Worm (Caenorhabditis elegans) whole organism, L1 larva: ENCODE data around the gene try-10.

Experiments used
- C04F5.9 ChIP-seq: sonication (generic microtip); optimal IDR thresholded peaks from 2 replicates; lab custom pipeline; 2016; ENCODE audit warnings: missing genetic modification characterization, missing compliant biosample characterization
- C16A3.4 ChIP-seq: fragments of 150-350 bp; optimal IDR thresholded peaks from 2 replicates; lab custom pipeline; 2014; ENCODE audit warnings: missing biosample characterization, missing genetic modification characterization
- F16B12.6 ChIP-seq: fragments of 150-350 bp; optimal IDR thresholded peaks from 2 replicates; lab custom pipeline; 2014; ENCODE audit warnings: missing biosample characterization, missing genetic modification characterization
- Y116A8C.19 ChIP-seq: sonication (generic microtip); optimal IDR thresholded peaks from 2 replicates; lab custom pipeline; 2016; ENCODE audit warnings: missing compliant biosample characterization, missing genetic modification characterization, borderline replicate concordance
- aha-1 ChIP-seq: fragments of 150-350 bp; optimal IDR thresholded peaks from 2 replicates; lab custom pipeline; 2014; ENCODE audit warnings: missing biosample characterization, missing genetic modification characterization
- alr-1 ChIP-seq: fragments of 200-800 bp; sonication (Bioruptor generic); optimal IDR thresholded peaks from 2 replicates; lab custom pipeline; 2018; ENCODE audit warnings: borderline replicate concordance, mild to moderate bottlenecking, missing genetic modification characterization, missing compliant biosample characterization
- aly-2 ChIP-seq: fragments of 150-350 bp; optimal IDR thresholded peaks from 2 replicates; lab custom pipeline; 2014; ENCODE audit warnings: missing biosample characterization, missing genetic modification characterization
- blmp-1 ChIP-seq: fragments of 150-350 bp; optimal IDR thresholded peaks from 2 replicates; lab custom pipeline; 2014; ENCODE audit warnings: missing biosample characterization, missing genetic modification characterization
- ceh-8 ChIP-seq: fragments of 200-800 bp; sonication (Bioruptor generic); optimal IDR thresholded peaks from 2 replicates; lab custom pipeline; 2018; ENCODE audit warnings: mild to moderate bottlenecking, missing genetic modification characterization, moderate library complexity, missing compliant biosample characterization
- ceh-82 ChIP-seq, 3 experiments: fragments of 150-350 bp in 1 of 3; sonication (generic microtip) in 2 of 3; optimal IDR thresholded peaks; 2 replicates each; lab custom pipeline; 2014 to 2017; ENCODE audit warnings: missing biosample characterization in 3 of 3, missing genetic modification characterization in 3 of 3
- ceh-88 ChIP-seq: fragments of 200-800 bp; sonication (Bioruptor generic); IDR thresholded peaks from 2 replicates; pipeline ENCODE4 v1.3.6; 2022; ENCODE audit warnings: missing genetic modification characterization, missing compliant biosample characterization
- ceh-90 ChIP-seq: sonication (generic microtip); optimal IDR thresholded peaks from 2 replicates; lab custom pipeline; 2016; ENCODE audit warnings: missing genetic modification characterization, missing compliant biosample characterization
- ces-1 ChIP-seq: fragments of 150-350 bp; optimal IDR thresholded peaks from 2 replicates; lab custom pipeline; 2014; ENCODE audit warnings: missing biosample characterization, missing genetic modification reagents, missing genetic modification characterization
- dpl-1 ChIP-seq, 3 experiments: fragments of 150-350 bp in 2 of 3; sonication (generic microtip) in 1 of 3; optimal IDR thresholded peaks; 2 replicates each; lab custom pipeline; 2014 to 2017; ENCODE audit warnings: missing biosample characterization in 3 of 3, missing genetic modification characterization in 3 of 3, missing genetic modification reagents in 3 of 3
- efl-1 ChIP-seq, 4 experiments: fragments of 150-350 bp; optimal IDR thresholded peaks in 3 of 4; peaks in 1 of 4; 1 replicate in 1 of 4; 2 replicates in 3 of 4; lab custom pipeline; 2014; ENCODE audit warnings: missing biosample characterization in 2 of 4, missing genetic modification characterization in 2 of 4, missing genetic modification reagents in 2 of 4
- elt-2 ChIP-seq: sonication (generic microtip); optimal IDR thresholded peaks from 2 replicates; lab custom pipeline; 2016; ENCODE audit warnings: missing genetic modification characterization, mild to moderate bottlenecking, inconsistent platforms, missing compliant biosample characterization, missing genetic modification reagents
- fkh-10 ChIP-seq: sonication (generic microtip); optimal IDR thresholded peaks from 2 replicates; lab custom pipeline; 2017; ENCODE audit warnings: missing biosample characterization, missing genetic modification reagents, missing genetic modification characterization
- fos-1 ChIP-seq: fragments of 150-350 bp; optimal IDR thresholded peaks from 2 replicates; lab custom pipeline; 2014; ENCODE audit warnings: missing biosample characterization, missing genetic modification characterization
- hlh-17 ChIP-seq: fragments of 200-800 bp; sonication (Bioruptor generic); optimal IDR thresholded peaks from 2 replicates; lab custom pipeline; 2018; ENCODE audit warnings: missing genetic modification characterization, mild to moderate bottlenecking, missing compliant biosample characterization, moderate library complexity, borderline replicate concordance
- hlh-4 ChIP-seq: sonication (generic microtip); optimal IDR thresholded peaks from 2 replicates; lab custom pipeline; 2016; ENCODE audit warnings: mild to moderate bottlenecking, missing genetic modification characterization, missing compliant biosample characterization
- hpl-2 ChIP-seq: fragments of 150-350 bp; optimal IDR thresholded peaks from 2 replicates; lab custom pipeline; 2014; ENCODE audit warnings: missing biosample characterization, missing genetic modification reagents, missing genetic modification characterization
- irx-1 ChIP-seq: sonication (generic microtip); optimal IDR thresholded peaks from 2 replicates; lab custom pipeline; 2016; ENCODE audit warnings: missing genetic modification characterization, missing compliant biosample characterization
- isw-1 ChIP-seq: fragments of 200-800 bp; sonication (Bioruptor generic); IDR thresholded peaks from 2 replicates; pipeline ENCODE4 v1.3.6; 2022; ENCODE audit warnings: missing genetic modification characterization, missing compliant biosample characterization
- lin-13 ChIP-seq: fragments of 150-350 bp; optimal IDR thresholded peaks from 2 replicates; lab custom pipeline; 2014; ENCODE audit warnings: missing biosample characterization, missing genetic modification reagents, missing genetic modification characterization
- lin-14 ChIP-seq: fragments of 200-800 bp; sonication (Bioruptor generic); optimal IDR thresholded peaks from 2 replicates; lab custom pipeline; 2018; ENCODE audit warnings: mild to moderate bottlenecking, missing genetic modification characterization, moderate library complexity, missing compliant biosample characterization
- lin-35 ChIP-seq, 2 experiments: fragments of 150-350 bp; optimal IDR thresholded peaks; 2 replicates each; lab custom pipeline; 2014; ENCODE audit warnings: missing biosample characterization in 2 of 2, missing genetic modification characterization in 2 of 2, missing genetic modification reagents in 2 of 2
- lin-39 ChIP-seq: fragments of 150-350 bp; optimal IDR thresholded peaks from 2 replicates; lab custom pipeline; 2014; ENCODE audit warnings: missing biosample characterization, missing genetic modification reagents, missing genetic modification characterization
- lsy-2 ChIP-seq, 2 experiments: fragments of 150-350 bp; optimal IDR thresholded peaks; 2 replicates each; lab custom pipeline; 2014; ENCODE audit warnings: missing biosample characterization in 2 of 2, missing genetic modification characterization in 2 of 2
- mab-9 ChIP-seq: fragments of 200-800 bp; sonication (Bioruptor generic); IDR thresholded peaks from 2 replicates; pipeline ENCODE4 v1.3.6; 2022; ENCODE audit warnings: missing genetic modification reagents, missing genetic modification characterization, missing compliant biosample characterization
- mdl-1 ChIP-seq, 2 experiments: fragments of 150-350 bp; optimal IDR thresholded peaks; 2 replicates each; lab custom pipeline; 2014 to 2017; ENCODE audit warnings: missing biosample characterization in 2 of 2, missing genetic modification characterization in 2 of 2, inconsistent platforms in 1 of 2
- mef-2 ChIP-seq: fragments of 150-350 bp; optimal IDR thresholded peaks from 2 replicates; lab custom pipeline; 2014; ENCODE audit warnings: missing biosample characterization, missing genetic modification characterization
- mep-1 ChIP-seq: fragments of 150-350 bp; optimal IDR thresholded peaks from 2 replicates; lab custom pipeline; 2014; ENCODE audit warnings: missing biosample characterization, missing genetic modification characterization
- nhr-19 ChIP-seq: fragments of 200-800 bp; sonication (Bioruptor generic); conservative IDR thresholded peaks from 2 replicates; pipeline ENCODE4 v1.3.6; 2022; ENCODE audit warnings: missing genetic modification characterization, missing compliant biosample characterization
- nhr-237 ChIP-seq: fragments of 150-350 bp; optimal IDR thresholded peaks from 2 replicates; lab custom pipeline; 2014; ENCODE audit warnings: missing biosample characterization, missing genetic modification characterization
- nhr-47 ChIP-seq: sonication (generic microtip); optimal IDR thresholded peaks from 2 replicates; lab custom pipeline; 2016; ENCODE audit warnings: mild to moderate bottlenecking, missing genetic modification characterization, moderate library complexity, missing compliant biosample characterization
- nhr-71 ChIP-seq: sonication (generic microtip); optimal IDR thresholded peaks from 2 replicates; lab custom pipeline; 2016; ENCODE audit warnings: mild to moderate bottlenecking, missing genetic modification characterization, moderate library complexity, missing compliant biosample characterization
- nhr-76 ChIP-seq: sonication (generic microtip); optimal IDR thresholded peaks from 2 replicates; lab custom pipeline; 2017; ENCODE audit warnings: missing biosample characterization, missing genetic modification characterization
- nhr-77 ChIP-seq: fragments of 150-350 bp; optimal IDR thresholded peaks from 2 replicates; lab custom pipeline; 2014; ENCODE audit warnings: missing biosample characterization, missing genetic modification characterization
- nhr-85 ChIP-seq: sonication (generic microtip); peaks from one replicate; lab custom pipeline; 2016; ENCODE audit warnings: missing genetic modification characterization, inconsistent platforms, missing compliant biosample characterization
- nhr-90 ChIP-seq: sonication (generic microtip); optimal IDR thresholded peaks from 2 replicates; lab custom pipeline; 2016; ENCODE audit warnings: mild to moderate bottlenecking, missing genetic modification characterization, missing compliant biosample characterization; ENCODE audit not compliant: poor library complexity
- rnt-1 ChIP-seq: sonication (generic microtip); optimal IDR thresholded peaks from 2 replicates; lab custom pipeline; 2016; ENCODE audit warnings: mild to moderate bottlenecking, missing genetic modification characterization, moderate library complexity, missing compliant biosample characterization
- skn-1 ChIP-seq: fragments of 150-350 bp; optimal IDR thresholded peaks from 2 replicates; lab custom pipeline; 2014; ENCODE audit warnings: missing biosample characterization, missing genetic modification characterization
- snu-23 ChIP-seq: sonication (generic microtip); optimal IDR thresholded peaks from 2 replicates; lab custom pipeline; 2016; ENCODE audit warnings: missing genetic modification characterization, missing compliant biosample characterization
- tbx-2 ChIP-seq: sonication (generic microtip); optimal IDR thresholded peaks from 2 replicates; lab custom pipeline; 2016; ENCODE audit warnings: missing genetic modification characterization, missing compliant biosample characterization
- tlp-1 ChIP-seq: fragments of 150-350 bp; optimal IDR thresholded peaks from 2 replicates; lab custom pipeline; 2014; ENCODE audit warnings: missing biosample characterization, missing genetic modification characterization
- unc-130 ChIP-seq: fragments of 150-350 bp; optimal IDR thresholded peaks from 2 replicates; lab custom pipeline; 2017; ENCODE audit warnings: missing biosample characterization, missing genetic modification characterization, inconsistent platforms
- xbp-1 ChIP-seq: sonication (generic microtip); optimal IDR thresholded peaks from 2 replicates; lab custom pipeline; 2016; ENCODE audit warnings: missing genetic modification characterization, missing compliant biosample characterization
- zip-4 ChIP-seq: fragments of 200-800 bp; sonication (Bioruptor generic); optimal IDR thresholded peaks from 2 replicates; lab custom pipeline; 2018; ENCODE audit warnings: mild to moderate bottlenecking, missing genetic modification characterization, moderate library complexity, missing compliant biosample characterization
- ztf-11 ChIP-seq, 2 experiments: sonication (generic microtip); optimal IDR thresholded peaks; 2 replicates each; lab custom pipeline; 2016 to 2017; ENCODE audit warnings: missing genetic modification characterization in 2 of 2, missing biosample characterization in 1 of 2, missing compliant biosample characterization in 1 of 2
- ztf-4 ChIP-seq: fragments of 150-350 bp; optimal IDR thresholded peaks from 2 replicates; lab custom pipeline; 2014; ENCODE audit warnings: missing biosample characterization, missing genetic modification characterization

try-10 gene

DNA sequence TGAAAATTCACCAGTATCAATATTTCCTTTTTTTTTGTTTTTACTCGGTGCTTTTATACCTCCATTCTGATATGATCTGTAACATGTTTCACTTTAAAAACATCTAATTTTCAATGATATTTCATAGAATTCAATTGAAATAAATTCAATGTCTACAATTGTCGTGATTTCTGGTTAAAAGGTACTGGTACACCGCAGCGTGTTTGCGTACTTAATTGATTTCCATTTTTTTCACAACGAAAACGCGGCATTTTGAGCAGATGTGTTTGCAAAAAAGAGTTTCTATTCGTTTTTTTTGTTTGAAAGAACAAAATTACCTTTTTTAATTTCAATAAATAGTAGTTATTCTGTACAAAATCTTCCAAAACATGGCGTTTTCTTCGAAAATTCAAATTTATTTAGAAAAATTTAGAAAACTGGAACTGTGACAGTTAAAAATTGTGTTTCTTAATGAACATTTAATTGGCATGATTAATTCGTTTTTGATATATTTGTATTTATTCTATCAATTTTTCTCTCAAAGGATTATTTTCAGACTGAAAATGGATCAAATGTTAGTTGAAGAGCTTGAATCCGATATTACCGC, 42.4 kb downstream of the try-10 start, which contains the start of gene pnn-1:
Gene pnn-1 (plus strand): TSS at position 536 of the 586 bp plus-strand sequence.
- peak; percentile 44 for TF ChIP-seq C16A3.4 (tag; lab: Kevin White, UChicago)
- TF ChIP-seq fos-1 (tag; lab: Kevin White, UChicago), result no peak
- TF ChIP-seq ceh-8 (GFP tag; lab: Kevin White, UChicago), result no peak
- no peak for TF ChIP-seq isw-1 (GFP tag; lab: Robert Waterston, UW)
- TF ChIP-seq lin-13 (GFP tag; lab: Kevin White, UChicago), result no peak
- TF ChIP-seq efl-1 (optimal IDR thresholded peaks at IDR 0.05; lab: Kevin White, UChicago), result peak; percentile 40 to 58
- TF ChIP-seq efl-1 (GFP tag; optimal IDR thresholded peaks at IDR 0.05 in 1 of 2; lab: Kevin White, UChicago), result peak; percentile 49 to 95
- no peak for TF ChIP-seq ceh-90 (tag; lab: Kevin White, UChicago)
- peak; percentile 41 for TF ChIP-seq blmp-1 (tag; lab: Kevin White, UChicago)
- no peak for TF ChIP-seq tlp-1 (tag; lab: Kevin White, UChicago)
- TF ChIP-seq hlh-17, result no peak
- TF ChIP-seq nhr-77 (tag; lab: Kevin White, UChicago), result no peak
- TF ChIP-seq nhr-76 (tag; lab: Kevin White, UChicago), result no peak
- no peak for TF ChIP-seq hlh-4
- peak; percentile 28 to 63 for TF ChIP-seq lin-35 (GFP tag; optimal IDR thresholded peaks at IDR 0.05; lab: Kevin White, UChicago)
- TF ChIP-seq ces-1 (GFP tag; lab: Kevin White, UChicago), result no peak
- TF ChIP-seq C04F5.9 (tag; lab: Kevin White, UChicago), result no peak
- no peak for TF ChIP-seq mab-9 (GFP tag; lab: Robert Waterston, UW)
- peak; percentile 31 for TF ChIP-seq xbp-1
- no peak for TF ChIP-seq ceh-88 (GFP tag; lab: Robert Waterston, UW)
- no peak for TF ChIP-seq Y116A8C.19
- no peak for TF ChIP-seq ztf-4
- no peak for TF ChIP-seq rnt-1 (tag; lab: Kevin White, UChicago)
- TF ChIP-seq skn-1 (tag; lab: Kevin White, UChicago), result no peak
- TF ChIP-seq aha-1 (tag; lab: Kevin White, UChicago), result no peak
- TF ChIP-seq nhr-85, result no peak
- no peak for TF ChIP-seq irx-1
- peak; percentile 45 for TF ChIP-seq snu-23 (GFP tag; lab: Kevin White, UChicago)
- TF ChIP-seq mdl-1 (tag; optimal IDR thresholded peaks at IDR 0.05; lab: Kevin White, UChicago), result no peak
- TF ChIP-seq nhr-19 (GFP tag; lab: Robert Waterston, UW), result no peak
- TF ChIP-seq mef-2 (tag; lab: Kevin White, UChicago), result no peak
- peak; percentile 37 for TF ChIP-seq lin-14 (GFP tag; lab: Kevin White, UChicago)
- peak; percentile 71 to 86 for TF ChIP-seq lsy-2 (tag; optimal IDR thresholded peaks at IDR 0.05; lab: Kevin White, UChicago)
- TF ChIP-seq mep-1 (tag; lab: Kevin White, UChicago), result peak; percentile 58
- TF ChIP-seq zip-4 (GFP tag; lab: Kevin White, UChicago), result no peak
- peak; percentile 37 for TF ChIP-seq nhr-47 (tag; lab: Kevin White, UChicago)
- TF ChIP-seq dpl-1 (GFP tag; optimal IDR thresholded peaks at IDR 0.05; lab: Kevin White, UChicago), result peak; percentile 29 to 69 (median 63)
- no peak for TF ChIP-seq aly-2 (tag; lab: Kevin White, UChicago)
- no peak for TF ChIP-seq ztf-11 (tag; optimal IDR thresholded peaks at IDR 0.05; lab: Kevin White, UChicago)
- TF ChIP-seq alr-1, result no peak
- TF ChIP-seq hpl-2, result no peak
- no peak for TF ChIP-seq unc-130 (tag; lab: Kevin White, UChicago)
- no peak for TF ChIP-seq lin-39 (tag; lab: Kevin White, UChicago)
- no peak for TF ChIP-seq ceh-82 (tag; optimal IDR thresholded peaks at IDR 0.05; lab: Kevin White, UChicago)
- TF ChIP-seq nhr-237 (tag; lab: Kevin White, UChicago), result no peak
- peak; percentile 87 for TF ChIP-seq F16B12.6
- TF ChIP-seq tbx-2 (tag; lab: Kevin White, UChicago), result peak; percentile 12
- no peak for TF ChIP-seq elt-2 (tag; lab: Kevin White, UChicago)
- no peak for TF ChIP-seq fkh-10
- no peak for TF ChIP-seq nhr-90 (tag; lab: Kevin White, UChicago)
- TF ChIP-seq nhr-71, result peak; percentile 44
